Worm (Caenorhabditis elegans) whole organism, early embryonic: ENCODE results near the gene rpn-6.1.

Experiments used
- F13C5.2 ChIP-seq: sonication (generic microtip); optimal IDR thresholded peaks from 2 replicates; lab custom pipeline; 2017; ENCODE audit warnings: mild to moderate bottlenecking, missing genetic modification characterization, inconsistent platforms, missing compliant biosample characterization
- ama-1 ChIP-seq: fragments of 150-350 bp; optimal IDR thresholded peaks from 2 replicates; lab custom pipeline; 2014
- ceh-13 ChIP-seq: fragments of 200-800 bp; sonication (Bioruptor generic); optimal IDR thresholded peaks from 2 replicates; lab custom pipeline; 2018; ENCODE audit warnings: mild to moderate bottlenecking, missing genetic modification characterization, missing compliant biosample characterization
- ceh-36 ChIP-seq: sonication (generic microtip); optimal IDR thresholded peaks from 2 replicates; lab custom pipeline; 2016; ENCODE audit warnings: missing genetic modification characterization, inconsistent platforms, missing compliant biosample characterization
- ets-7 ChIP-seq: sonication (generic microtip); optimal IDR thresholded peaks from 2 replicates; lab custom pipeline; 2016; ENCODE audit warnings: missing genotype, missing genetic modification characterization, missing compliant biosample characterization
- flt-1 ChIP-seq: fragments of 200-800 bp; sonication (Bioruptor generic); IDR thresholded peaks from 2 replicates; pipeline ENCODE4 v1.3.6; 2022; ENCODE audit warnings: missing genetic modification characterization, missing compliant biosample characterization
- hmg-4 ChIP-seq: fragments of 200-800 bp; sonication (Bioruptor generic); optimal IDR thresholded peaks from 2 replicates; lab custom pipeline; 2018; ENCODE audit warnings: mild to moderate bottlenecking, missing genetic modification characterization, missing compliant biosample characterization
- pes-1 ChIP-seq: fragments of 200-800 bp; sonication (Bioruptor generic); IDR thresholded peaks from 2 replicates; pipeline ENCODE4 v1.3.6; 2022; ENCODE audit warnings: missing genetic modification reagents, missing genetic modification characterization, missing compliant biosample characterization
- scrt-1 ChIP-seq: fragments of 200-800 bp; sonication (Bioruptor generic); IDR thresholded peaks from 2 replicates; pipeline ENCODE4 v1.3.6; 2022; ENCODE audit warnings: missing genetic modification characterization, missing compliant biosample characterization
- sea-1 ChIP-seq: fragments of 200-800 bp; sonication (Bioruptor generic); conservative IDR thresholded peaks from 2 replicates; pipeline ENCODE4 v1.3.6; 2022; ENCODE audit warnings: missing genetic modification characterization, missing compliant biosample characterization
- tbx-11 ChIP-seq: fragments of 200-800 bp; sonication (Bioruptor generic); IDR thresholded peaks from 2 replicates; pipeline ENCODE4 v1.3.6; 2022; ENCODE audit warnings: missing genetic modification characterization, missing compliant biosample characterization
- tra-4 ChIP-seq: sonication (generic microtip); optimal IDR thresholded peaks from 2 replicates; lab custom pipeline; 2017; ENCODE audit warnings: missing genetic modification characterization, missing compliant biosample characterization

ce11 chrIII:6969781-6970342 is 8.1 kb upstream of the rpn-6.1 start:
- TF ChIP-seq pes-1 (GFP tag; lab: Robert Waterston, UW) (no peak), ama-1 (lab: Kevin White, UChicago) (no peak), ceh-13 (GFP tag; lab: Kevin White, UChicago) (no peak), tra-4 (tag; lab: Kevin White, UChicago) (no peak), sea-1 (GFP tag; lab: Robert Waterston, UW) (no peak), F13C5.2 (tag; lab: Kevin White, UChicago) (no peak), hmg-4 (no peak), ets-7 (tag; lab: Kevin White, UChicago) (no peak), flt-1 (no peak), ceh-36 (tag; lab: Kevin White, UChicago) (no peak), scrt-1 (no peak), tbx-11 (GFP tag; lab: Robert Waterston, UW) (no peak)
